Worm (Caenorhabditis elegans): Measurements from ENCODE around the gene Y37D8A.6.

The Y37D8A.6 gene

ce11 chrIII:12819148-12819547 lies 50.9 kb downstream of the Y37D8A.6 start (continued):
- 0 out of 2 replicates have a peak, but pooled peaks have one; percentile 16 for TF ChIP-seq mcd-1 (GFP tag; IDR thresholded peaks at IDR 0.05)
- no peak for TF ChIP-seq ceh-40 (GFP tag; IDR thresholded peaks at IDR 0.05)
- no peak for TF ChIP-seq Y53G8AR.9 (GFP tag; conservative IDR thresholded peaks at IDR 0.05)
- peak; percentile 59; the same call in 1 of the 2 replicates for TF ChIP-seq madf-6 (GFP tag; IDR thresholded peaks at IDR 0.05)
- TF ChIP-seq nhr-120 (GFP tag; IDR thresholded peaks at IDR 0.05), result no peak
- no peak for TF ChIP-seq nhr-27 (tag; optimal IDR thresholded peaks at IDR 0.05)
- no peak for TF ChIP-seq hlh-12 (tag; optimal IDR thresholded peaks at IDR 0.05)
- TF ChIP-seq nfya-2 (GFP tag; IDR thresholded peaks at IDR 0.05), result no peak
- TF ChIP-seq ZK185.1 (tag; optimal IDR thresholded peaks at IDR 0.05; ENCODE audit: poor library complexity, severe bottlenecking), result no peak
- no peak for TF ChIP-seq aptf-2 (GFP tag; conservative IDR thresholded peaks at IDR 0.05)
- TF ChIP-seq lag-1 (GFP tag; IDR thresholded peaks at IDR 0.05), result no peak
- TF ChIP-seq hmg-1.2 (GFP tag; IDR thresholded peaks at IDR 0.05), result no peak
- TF ChIP-seq pha-4 (tag; optimal IDR thresholded peaks at IDR 0.05), result no peak
- TF ChIP-seq F37B4.10 (GFP tag; IDR thresholded peaks at IDR 0.05), result no peak
- TF ChIP-seq F33H1.4 (GFP tag; IDR thresholded peaks at IDR 0.05), result peak; percentile 39; the same call in 1 of the 2 replicates
- no peak for TF ChIP-seq ekl-4 (GFP tag; IDR thresholded peaks at IDR 0.05)
- no peak for TF ChIP-seq ztf-26 (tag; optimal IDR thresholded peaks at IDR 0.05)
- no peak for TF ChIP-seq zim-3 (tag; optimal IDR thresholded peaks at IDR 0.05)
- TF ChIP-seq nfyb-1 (GFP tag; IDR thresholded peaks at IDR 0.05), result no peak
- no peak for TF ChIP-seq F49E8.2 (tag; optimal IDR thresholded peaks at IDR 0.05; ENCODE audit: insufficient read depth)
- TF ChIP-seq dox-1 (GFP tag; IDR thresholded peaks at IDR 0.05), result no peak
- TF ChIP-seq ets-4 (GFP tag; optimal IDR thresholded peaks at IDR 0.05), result no peak
- peak; percentile 65 for TF ChIP-seq efl-1 (GFP tag; optimal IDR thresholded peaks at IDR 0.05)
- TF ChIP-seq akir-1 (GFP tag; optimal IDR thresholded peaks at IDR 0.05), result no peak
- TF ChIP-seq aptf-3 (GFP tag; IDR thresholded peaks at IDR 0.05), result no peak
- TF ChIP-seq mel-28 (tag; optimal IDR thresholded peaks at IDR 0.05; ENCODE audit: borderline replicate concordance), result no peak
- peak; percentile 27 for TF ChIP-seq dpl-1 (GFP tag; optimal IDR thresholded peaks at IDR 0.05)

ce11 chrIII:12818050-12818738 lies 51.9 kb downstream of the Y37D8A.6 start, which contains the start of gene arx-5:
arx-5 (minus strand) TSS chrIII:12818100.
- TF ChIP-seq let-607 (tag; optimal IDR thresholded peaks at IDR 0.05), result no peak
- TF ChIP-seq nhr-120 (GFP tag; IDR thresholded peaks at IDR 0.05), result no peak
- peak; percentile 90 for TF ChIP-seq attf-3 (GFP tag; conservative IDR thresholded peaks at IDR 0.05)

ce11 chrIII:12813193-12813592 lies 56.9 kb downstream of the Y37D8A.6 start, which contains the start of gene BE10.4:
BE10.4 (plus strand) TSS chrIII:12813493.
- TF ChIP-seq fkh-3 (tag; optimal IDR thresholded peaks at IDR 0.05) (no peak), attf-5 (GFP tag; optimal IDR thresholded peaks at IDR 0.05) (no peak), F57C9.4 (tag; optimal IDR thresholded peaks at IDR 0.05) (no peak), snpc-1.1 (tag; optimal IDR thresholded peaks at IDR 0.05; ENCODE audit: insufficient read depth) (no peak), xnd-1 (tag; optimal IDR thresholded peaks at IDR 0.05) (no peak), madf-8 (GFP tag; conservative IDR thresholded peaks at IDR 0.05) (no peak)

Data from whole organism, young adult.